Worm (Caenorhabditis elegans) whole organism, L4 larva: ENCODE data around the gene mrpl-53.

Source experiments
- R02D3.7 ChIP-seq: fragments of 150-350 bp; sonication (generic microtip); optimal IDR thresholded peaks from 3 replicates; lab custom pipeline; 2014; ENCODE audit warnings: missing biosample characterization, missing genetic modification characterization
- T20F7.1 ChIP-seq: fragments of 200-800 bp; sonication (Bioruptor generic); optimal IDR thresholded peaks from 2 replicates; lab custom pipeline; 2018; ENCODE audit warnings: mild to moderate bottlenecking, missing genetic modification characterization, missing compliant biosample characterization
- T26A8.4 ChIP-seq: fragments of 200-800 bp; sonication (Bioruptor generic); IDR thresholded peaks from 2 replicates; pipeline ENCODE4 v1.3.6; 2022; ENCODE audit warnings: missing genetic modification characterization, missing compliant biosample characterization
- Y48G9A.11 ChIP-seq: fragments of 200-800 bp; sonication (Bioruptor generic); IDR thresholded peaks from 2 replicates; pipeline ENCODE4 v1.3.6; 2022; ENCODE audit warnings: missing genetic modification reagents, missing genetic modification characterization, missing compliant biosample characterization
- Y5F2A.4 ChIP-seq: fragments of 200-800 bp; sonication (Bioruptor generic); optimal IDR thresholded peaks from 2 replicates; lab custom pipeline; 2018; ENCODE audit warnings: mild to moderate bottlenecking, missing genetic modification characterization, missing compliant biosample characterization
- ZK337.2 ChIP-seq: fragments of 200-800 bp; sonication (Bioruptor generic); IDR thresholded peaks from 2 replicates; pipeline ENCODE4 v1.3.6; 2022; ENCODE audit warnings: missing genetic modification reagents, missing genetic modification characterization, missing compliant biosample characterization
- aha-1 ChIP-seq: fragments of 150-350 bp; peaks from one replicate; lab custom pipeline; 2014; ENCODE audit warnings: missing biosample characterization, missing genetic modification characterization
- aly-2 ChIP-seq: sonication (generic microtip); optimal IDR thresholded peaks from 2 replicates; lab custom pipeline; 2018; ENCODE audit warnings: missing biosample characterization, missing genetic modification characterization
- ama-1 ChIP-seq: fragments of 150-350 bp; optimal IDR thresholded peaks from 2 replicates; lab custom pipeline; 2014; ENCODE audit warnings: inconsistent platforms, mixed read lengths
- ceh-20 ChIP-seq: fragments of 200-800 bp; sonication (Bioruptor generic); IDR thresholded peaks from 2 replicates; pipeline ENCODE4 v1.3.6; 2022; ENCODE audit warnings: missing genetic modification reagents, missing genetic modification characterization, missing compliant biosample characterization
- ceh-32 ChIP-seq: sonication (generic microtip); optimal IDR thresholded peaks from 2 replicates; lab custom pipeline; 2016; ENCODE audit warnings: mild to moderate bottlenecking, missing genetic modification characterization, missing compliant biosample characterization; ENCODE audit not compliant: poor library complexity
- ceh-44 ChIP-seq: fragments of 200-800 bp; sonication (Bioruptor generic); IDR thresholded peaks from 2 replicates; pipeline ENCODE4 v1.3.6; 2022; ENCODE audit warnings: missing genetic modification reagents, missing genetic modification characterization, missing compliant biosample characterization
- ceh-82 ChIP-seq: sonication (generic microtip); optimal IDR thresholded peaks from 2 replicates; lab custom pipeline; 2017; ENCODE audit warnings: missing biosample characterization, missing genetic modification characterization
- ces-1 ChIP-seq: fragments of 150-350 bp; sonication (generic microtip); optimal IDR thresholded peaks from 4 replicates; lab custom pipeline; 2014; ENCODE audit warnings: missing biosample characterization, missing genetic modification reagents, missing genetic modification characterization
- ctbp-1 ChIP-seq: fragments of 200-800 bp; sonication (Bioruptor generic); IDR thresholded peaks from 2 replicates; pipeline ENCODE4 v1.3.6; 2022; ENCODE audit warnings: missing genetic modification reagents, missing genetic modification characterization, missing compliant biosample characterization
- daf-19 ChIP-seq: fragments of 200-800 bp; sonication (Bioruptor generic); conservative IDR thresholded peaks from 2 replicates; pipeline ENCODE4 v1.3.6; 2022; ENCODE audit warnings: missing genetic modification characterization, missing compliant biosample characterization
- daf-8 ChIP-seq: fragments of 200-800 bp; sonication (Bioruptor generic); IDR thresholded peaks from 2 replicates; pipeline ENCODE4 v1.3.6; 2022; ENCODE audit warnings: missing genetic modification characterization, missing compliant biosample characterization
- dmd-9 ChIP-seq: fragments of 200-800 bp; sonication (Bioruptor generic); IDR thresholded peaks from 2 replicates; pipeline ENCODE4 v1.3.6; 2022; ENCODE audit warnings: missing genetic modification reagents, missing genetic modification characterization, missing compliant biosample characterization
- dpl-1 ChIP-seq: fragments of 150-350 bp; optimal IDR thresholded peaks from 2 replicates; lab custom pipeline; 2014; ENCODE audit warnings: missing biosample characterization, missing genetic modification reagents, missing genetic modification characterization
- duxl-1 ChIP-seq: sonication (generic microtip); optimal IDR thresholded peaks from 2 replicates; lab custom pipeline; 2016; ENCODE audit warnings: mild to moderate bottlenecking, missing genetic modification characterization, moderate library complexity, missing compliant biosample characterization; ENCODE audit not compliant: poor library complexity
- dve-1 ChIP-seq: sonication (generic microtip); optimal IDR thresholded peaks from 2 replicates; lab custom pipeline; 2017; ENCODE audit warnings: antibody characterized with exemption, mild to moderate bottlenecking, missing genetic modification characterization, missing compliant biosample characterization; ENCODE audit not compliant: insufficient read depth
- fkh-10 ChIP-seq: fragments of 150-350 bp; optimal IDR thresholded peaks from 2 replicates; lab custom pipeline; 2014; ENCODE audit warnings: missing biosample characterization, missing genetic modification reagents, missing genetic modification characterization
- hlh-11 ChIP-seq: fragments of 200-800 bp; sonication (Bioruptor generic); optimal IDR thresholded peaks from 2 replicates; lab custom pipeline; 2018; ENCODE audit warnings: mild to moderate bottlenecking, missing genetic modification characterization, missing compliant biosample characterization
- hlh-30 ChIP-seq: sonication (generic microtip); optimal IDR thresholded peaks from 2 replicates; lab custom pipeline; 2017; ENCODE audit warnings: antibody characterized with exemption, mild to moderate bottlenecking, missing genetic modification characterization, missing compliant biosample characterization; ENCODE audit not compliant: insufficient read depth
- hmg-1.1 ChIP-seq: fragments of 200-800 bp; sonication (Bioruptor generic); IDR thresholded peaks from 2 replicates; pipeline ENCODE4 v1.3.6; 2022; ENCODE audit warnings: missing genetic modification reagents, missing genetic modification characterization, missing compliant biosample characterization
- lin-13 ChIP-seq: fragments of 150-350 bp; optimal IDR thresholded peaks from 2 replicates; lab custom pipeline; 2014; ENCODE audit warnings: missing biosample characterization, missing genetic modification reagents, missing genetic modification characterization
- lin-39 ChIP-seq: fragments of 150-350 bp; optimal IDR thresholded peaks from 2 replicates; lab custom pipeline; 2014; ENCODE audit warnings: missing biosample characterization, missing genetic modification reagents, missing genetic modification characterization
- lsy-2 ChIP-seq, 2 experiments: fragments of 150-350 bp in 1 of 2; sonication (generic microtip) in 1 of 2; optimal IDR thresholded peaks; 2 replicates each; lab custom pipeline; 2014 to 2017; ENCODE audit warnings: missing biosample characterization in 2 of 2, missing genetic modification characterization in 2 of 2
- madf-5 ChIP-seq, 2 experiments: fragments of 200-800 bp; sonication (Bioruptor generic); IDR thresholded peaks; 2 replicates each; pipeline ENCODE4 v1.3.6; 2022; ENCODE audit warnings: missing compliant biosample characterization in 2 of 2, missing genetic modification characterization in 2 of 2
- mdt-29 ChIP-seq: fragments of 200-800 bp; sonication (Bioruptor generic); IDR thresholded peaks from 2 replicates; pipeline ENCODE4 v1.3.6; 2022; ENCODE audit warnings: missing genetic modification reagents, missing genetic modification characterization, missing compliant biosample characterization
- nhr-11 ChIP-seq: fragments of 150-350 bp; optimal IDR thresholded peaks from 2 replicates; lab custom pipeline; 2014; ENCODE audit warnings: missing biosample characterization, missing genetic modification characterization
- nhr-237 ChIP-seq: sonication (generic microtip); optimal IDR thresholded peaks from 2 replicates; lab custom pipeline; 2017; ENCODE audit warnings: missing biosample characterization, missing genetic modification characterization
- nhr-28 ChIP-seq: fragments of 150-350 bp; optimal IDR thresholded peaks from 2 replicates; lab custom pipeline; 2014; ENCODE audit warnings: missing biosample characterization, missing genetic modification characterization
- nhr-41 ChIP-seq: fragments of 200-800 bp; sonication (Bioruptor generic); IDR thresholded peaks from 2 replicates; pipeline ENCODE4 v1.3.6; 2022; ENCODE audit warnings: missing genetic modification reagents, missing genetic modification characterization, missing compliant biosample characterization
- nhr-6 ChIP-seq: fragments of 150-350 bp; optimal IDR thresholded peaks from 2 replicates; lab custom pipeline; 2014; ENCODE audit warnings: missing biosample characterization, missing genetic modification characterization
- nhr-77 ChIP-seq: fragments of 150-350 bp; optimal IDR thresholded peaks from 2 replicates; lab custom pipeline; 2014; ENCODE audit warnings: missing biosample characterization, missing genetic modification characterization
- pha-4 ChIP-seq, 2 experiments: fragments of 150-350 bp in 1 of 2; fragments of 200-800 bp in 1 of 2; sonication (Bioruptor generic) in 1 of 2; IDR thresholded peaks in 1 of 2; optimal IDR thresholded peaks in 1 of 2; 2 replicates each; pipeline versions ENCODE4 v1.3.6 to Lab custom; 2014 to 2022; ENCODE audit warnings: missing genetic modification characterization in 2 of 2, missing genetic modification reagents in 2 of 2, missing biosample characterization in 1 of 2, missing compliant biosample characterization in 1 of 2
- php-3 ChIP-seq: fragments of 200-800 bp; sonication (Bioruptor generic); IDR thresholded peaks from 2 replicates; pipeline ENCODE4 v1.3.6; 2022; ENCODE audit warnings: missing genetic modification reagents, missing genetic modification characterization, missing compliant biosample characterization
- pqm-1 ChIP-seq: sonication (generic microtip); optimal IDR thresholded peaks from 2 replicates; lab custom pipeline; 2017; ENCODE audit warnings: missing biosample characterization, missing genetic modification characterization
- rbr-2 ChIP-seq: sonication (generic microtip); optimal IDR thresholded peaks from 2 replicates; lab custom pipeline; 2016; ENCODE audit warnings: missing genotype, missing genetic modification characterization, missing compliant biosample characterization
- set-16 ChIP-seq: fragments of 200-800 bp; sonication (Bioruptor generic); IDR thresholded peaks from 2 replicates; pipeline ENCODE4 v1.3.6; 2022; ENCODE audit warnings: missing genetic modification reagents, missing genetic modification characterization, missing compliant biosample characterization
- spr-1 ChIP-seq: sonication (generic microtip); optimal IDR thresholded peaks from 2 replicates; lab custom pipeline; 2016; ENCODE audit warnings: mild to moderate bottlenecking, missing genetic modification characterization, missing compliant biosample characterization
- tag-97 ChIP-seq: fragments of 200-800 bp; sonication (Bioruptor generic); IDR thresholded peaks from 2 replicates; pipeline ENCODE4 v1.3.6; 2022; ENCODE audit warnings: missing genetic modification characterization, missing compliant biosample characterization
- unc-62 ChIP-seq, 3 experiments: fragments of 150-350 bp in 1 of 3; sonication (generic microtip); optimal IDR thresholded peaks in 2 of 3; peaks in 1 of 3; 1 replicate in 1 of 3; 2 replicates in 2 of 3; lab custom pipeline; 2014 to 2017; ENCODE audit warnings: missing biosample characterization in 3 of 3, missing genetic modification characterization in 3 of 3, missing genetic modification reagents in 3 of 3, missing genotype in 1 of 3
- vab-7 ChIP-seq: fragments of 200-800 bp; sonication (Bioruptor generic); IDR thresholded peaks from 2 replicates; pipeline ENCODE4 v1.3.6; 2022; ENCODE audit warnings: missing genetic modification reagents, missing genetic modification characterization, missing compliant biosample characterization
- zip-2 ChIP-seq: fragments of 150-350 bp; optimal IDR thresholded peaks from 2 replicates; lab custom pipeline; 2014; ENCODE audit warnings: missing biosample characterization, missing genetic modification characterization
- ztf-11 ChIP-seq: fragments of 150-350 bp; optimal IDR thresholded peaks from 2 replicates; lab custom pipeline; 2014; ENCODE audit warnings: missing biosample characterization, missing genetic modification characterization

Gene mrpl-53

DNA sequence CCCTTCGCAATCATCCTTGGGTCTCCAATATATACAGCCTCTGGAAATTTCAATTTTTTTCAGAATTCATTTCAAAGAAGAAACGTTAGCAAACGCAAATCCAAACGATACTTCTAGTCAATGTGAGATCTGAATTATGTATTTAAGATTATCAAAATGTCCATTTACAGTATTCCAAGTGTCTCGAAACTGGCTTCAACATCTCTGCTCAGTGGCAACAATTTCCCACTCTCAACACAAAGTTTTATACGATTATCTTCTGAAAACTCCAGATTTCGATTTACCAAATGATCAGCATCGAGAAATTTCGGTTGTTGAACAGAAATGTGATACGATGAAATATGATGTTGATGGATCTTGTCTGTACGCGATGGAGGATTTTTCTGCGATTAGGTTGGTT is 40.8 kb upstream of the mrpl-53 start:
- TF ChIP-seq nhr-28 (tag; lab: Kevin White, UChicago) (no peak), zip-2 (tag; lab: Kevin White, UChicago) (no peak), pha-4 (GFP tag; IDR thresholded peaks at IDR 0.05; lab: Robert Waterston, UW) (no peak), pha-4 (tag; optimal IDR thresholded peaks at IDR 0.05; lab: Kevin White, UChicago) (no peak), aha-1 (tag; lab: Kevin White, UChicago) (peak; percentile 91), ztf-11 (tag; lab: Kevin White, UChicago) (no peak), ctbp-1 (GFP tag; lab: Robert Waterston, UW) (no peak), hmg-1.1 (GFP tag; lab: Robert Waterston, UW) (no peak), unc-62 (GFP tag; optimal IDR thresholded peaks at IDR 0.05 in 1 of 2; lab: Kevin White, UChicago) (peak in 1 of 2 experiments; percentile 69), unc-62 (tag; optimal IDR thresholded peaks at IDR 0.05; lab: Kevin White, UChicago) (no peak)

DNA sequence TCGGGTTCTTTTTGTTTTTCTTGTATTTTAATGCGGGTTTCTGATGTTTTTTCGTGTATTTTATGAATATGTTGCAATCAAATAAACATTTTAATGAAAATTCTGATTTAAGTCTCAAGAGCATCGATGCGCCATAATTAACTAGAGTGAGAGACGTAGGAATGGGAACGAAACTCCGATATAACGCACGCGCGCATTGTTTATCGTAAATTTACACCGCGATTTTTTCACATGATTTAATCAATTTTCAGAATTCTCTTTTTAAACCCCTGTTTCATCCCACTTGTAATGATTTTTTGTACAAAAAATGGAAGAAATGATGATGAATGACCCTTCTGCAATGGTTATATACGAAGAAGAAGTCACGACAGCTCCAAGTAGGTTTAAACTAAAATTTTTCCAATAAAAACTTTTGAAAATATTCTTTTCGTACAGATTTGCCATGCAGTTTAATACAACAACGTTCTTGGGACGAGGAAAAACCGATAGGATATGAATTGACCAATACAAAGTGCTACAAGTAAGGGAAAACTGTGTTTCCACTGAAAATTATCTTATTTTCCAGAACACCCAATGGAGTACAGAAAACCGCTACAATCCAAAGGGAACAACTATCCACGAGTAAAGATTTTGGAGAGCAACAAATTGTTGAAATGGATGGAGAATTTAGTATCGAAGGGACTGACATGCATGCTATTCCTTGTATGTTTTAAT is 39.8 kb upstream of the mrpl-53 start, which contains the start of gene zfp-2:
Gene zfp-2, plus strand, starts transcription at position 214 of the 714 bp plus-strand sequence.
- no peak for TF ChIP-seq rbr-2 (tag; lab: Kevin White, UChicago)
- TF ChIP-seq T20F7.1 = peak; percentile 92
- TF ChIP-seq R02D3.7 (tag; lab: Kevin White, UChicago) = peak; percentile 62
- TF ChIP-seq ceh-82 (tag; lab: Kevin White, UChicago) = no peak
- TF ChIP-seq duxl-1 (tag; lab: Kevin White, UChicago) = no peak
- no peak for TF ChIP-seq pha-4 (GFP tag; IDR thresholded peaks at IDR 0.05; lab: Robert Waterston, UW)
- TF ChIP-seq pha-4 (tag; optimal IDR thresholded peaks at IDR 0.05; lab: Kevin White, UChicago) = no peak
- peak; percentile 86 for TF ChIP-seq Y48G9A.11 (GFP tag; lab: Robert Waterston, UW)
- TF ChIP-seq pqm-1 (tag; lab: Kevin White, UChicago) = no peak
- no peak for TF ChIP-seq set-16 (GFP tag; lab: Robert Waterston, UW)
- TF ChIP-seq ces-1 = no peak
- TF ChIP-seq hlh-11 = no peak
- no peak for TF ChIP-seq ama-1
- TF ChIP-seq dve-1 = no peak
- no peak for TF ChIP-seq lin-13 (GFP tag; lab: Kevin White, UChicago)
- no peak for TF ChIP-seq zip-2 (tag; lab: Kevin White, UChicago)
- no peak for TF ChIP-seq ZK337.2 (GFP tag; lab: Robert Waterston, UW)
- no peak for TF ChIP-seq ceh-20 (GFP tag; lab: Robert Waterston, UW)
- TF ChIP-seq fkh-10 (GFP tag; lab: Kevin White, UChicago) = no peak
- TF ChIP-seq T26A8.4 = no peak
- no peak for TF ChIP-seq nhr-6 (tag; lab: Kevin White, UChicago)
- TF ChIP-seq unc-62 (GFP tag; optimal IDR thresholded peaks at IDR 0.05 in 1 of 2; lab: Kevin White, UChicago) = peak in 1 of 2 experiments; percentile 65
- TF ChIP-seq unc-62 (tag; optimal IDR thresholded peaks at IDR 0.05; lab: Kevin White, UChicago) = no peak
- TF ChIP-seq daf-19 (GFP tag; lab: Robert Waterston, UW) = no peak
- peak; percentile 2 for TF ChIP-seq dpl-1 (GFP tag; lab: Kevin White, UChicago)
- TF ChIP-seq madf-5 (GFP tag; IDR thresholded peaks at IDR 0.05; lab: Robert Waterston, UW) = no peak
- peak; percentile 66 for TF ChIP-seq hlh-30 (tag; lab: Kevin White, UChicago)
- no peak for TF ChIP-seq dmd-9 (GFP tag; lab: Robert Waterston, UW)
- TF ChIP-seq lsy-2 (tag; optimal IDR thresholded peaks at IDR 0.05; lab: Kevin White, UChicago) = no peak
- no peak for TF ChIP-seq nhr-11 (tag; lab: Kevin White, UChicago)
- no peak for TF ChIP-seq Y5F2A.4
- TF ChIP-seq nhr-77 = no peak
- no peak for TF ChIP-seq tag-97 (GFP tag; lab: Robert Waterston, UW)
- no peak for TF ChIP-seq aly-2 (tag; lab: Kevin White, UChicago)
- TF ChIP-seq spr-1 (tag; lab: Kevin White, UChicago) = no peak
- TF ChIP-seq nhr-41 (GFP tag; lab: Robert Waterston, UW) = no peak
- TF ChIP-seq vab-7 (GFP tag; lab: Robert Waterston, UW) = no peak
- no peak for TF ChIP-seq mdt-29 (GFP tag; lab: Robert Waterston, UW)
- no peak for TF ChIP-seq php-3
- no peak for TF ChIP-seq lin-39 (tag; lab: Kevin White, UChicago)
- no peak for TF ChIP-seq nhr-237
- TF ChIP-seq daf-8 (GFP tag; lab: Robert Waterston, UW) = no peak
- TF ChIP-seq ceh-44 (GFP tag; lab: Robert Waterston, UW) = no peak
- no peak for TF ChIP-seq ceh-32 (tag; lab: Kevin White, UChicago)
- peak; percentile 52 for TF ChIP-seq aha-1 (tag; lab: Kevin White, UChicago)
